Worm (Caenorhabditis elegans): ENCODE results near the gene M03E7.3.

ce11 chrV:5644171-5644570, 29.3 kb downstream of the M03E7.3 start, which contains the start of gene srx-117:
- TF ChIP-seq flt-1 (GFP tag; IDR thresholded peaks at IDR 0.05) = no peak
- no peak for TF ChIP-seq T22C8.4 (GFP tag; IDR thresholded peaks at IDR 0.05)
- no peak for TF ChIP-seq cog-1 (tag; optimal IDR thresholded peaks at IDR 0.05)
- TF ChIP-seq ztf-23 (GFP tag; IDR thresholded peaks at IDR 0.05) = no peak
- no peak for TF ChIP-seq ztf-29 (GFP tag; IDR thresholded peaks at IDR 0.05)
- TF ChIP-seq klf-2 (GFP tag; conservative IDR thresholded peaks at IDR 0.05) = no peak
- TF ChIP-seq med-1 (GFP tag; optimal IDR thresholded peaks at IDR 0.05; ENCODE audit: insufficient read depth) = no peak

Measured in whole organism, midembryonic.